Worm (Caenorhabditis elegans): Measurements from ENCODE around the gene C18E9.5.
A peak's percentile ranks its signal among the peaks of the same experiment; 100 is the strongest.

C18E9.5 gene

DNA sequence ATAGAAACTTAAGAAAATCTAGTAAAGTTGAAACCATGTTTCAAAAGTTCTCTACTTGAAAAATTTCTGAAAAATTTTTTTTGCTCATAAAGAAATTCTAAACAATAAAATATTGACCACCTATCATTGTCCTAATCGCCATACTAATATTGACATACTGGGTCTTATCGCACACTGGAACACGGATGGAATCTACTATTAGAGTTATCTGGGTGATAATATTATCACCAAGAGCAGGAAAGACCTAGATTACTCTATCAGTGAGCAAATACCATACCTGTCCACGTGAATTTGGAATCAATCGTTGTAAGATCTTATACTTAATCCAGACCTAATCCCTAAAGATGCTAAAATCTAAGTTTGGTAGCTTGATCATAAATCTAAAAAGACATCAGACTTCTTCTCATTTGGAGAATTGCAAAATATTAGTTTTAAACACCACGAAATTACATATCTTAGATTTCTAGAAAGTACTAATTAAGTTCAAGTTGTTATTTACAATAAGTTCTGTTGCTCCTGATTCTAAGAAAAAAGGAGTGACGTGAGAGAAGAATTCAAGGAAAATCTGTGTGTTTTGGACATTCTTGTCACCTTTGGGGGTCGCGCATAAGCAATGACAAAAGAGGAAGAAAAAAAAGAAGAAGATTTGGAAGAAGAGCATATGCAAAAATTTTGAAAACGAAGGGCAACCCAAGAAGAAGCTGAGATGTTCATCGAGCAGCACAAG, 40.4 kb downstream of the C18E9.5 start (continued):
- TF ChIP-seq F16B12.6 (tag; optimal IDR thresholded peaks at IDR 0.05) (no peak), sox-4 (tag; optimal IDR thresholded peaks at IDR 0.05) (peak; percentile 35), pax-3 (tag; optimal IDR thresholded peaks at IDR 0.05) (peak; percentile 67)

DNA sequence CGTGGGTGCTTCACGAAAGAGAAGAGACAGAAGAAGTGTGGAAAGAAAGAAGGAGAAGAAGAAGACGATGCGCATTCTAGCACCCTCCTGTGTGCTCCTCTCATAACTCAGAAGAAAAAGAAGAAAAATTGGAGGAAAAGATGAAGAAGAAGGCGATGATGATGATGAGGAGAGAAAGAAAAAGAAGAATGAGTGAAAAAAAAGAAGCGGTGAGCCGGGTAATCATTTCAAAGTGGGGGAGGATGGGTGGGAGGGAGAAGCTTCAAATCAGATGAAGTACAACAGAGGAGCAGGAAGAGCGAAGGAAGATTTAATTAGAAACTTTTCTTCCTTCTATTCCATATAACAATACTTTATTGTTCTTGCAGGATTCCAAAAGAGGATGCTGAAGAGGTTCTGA, 40.9 kb downstream of the C18E9.5 start:
- peak in 1 of 3 experiments; percentile 12 for TF ChIP-seq ceh-82 (tag; optimal IDR thresholded peaks at IDR 0.05)
- no peak for TF ChIP-seq lin-13 (GFP tag; optimal IDR thresholded peaks at IDR 0.05)
- peak; percentile 74 for TF ChIP-seq lin-14 (GFP tag; optimal IDR thresholded peaks at IDR 0.05)

DNA sequence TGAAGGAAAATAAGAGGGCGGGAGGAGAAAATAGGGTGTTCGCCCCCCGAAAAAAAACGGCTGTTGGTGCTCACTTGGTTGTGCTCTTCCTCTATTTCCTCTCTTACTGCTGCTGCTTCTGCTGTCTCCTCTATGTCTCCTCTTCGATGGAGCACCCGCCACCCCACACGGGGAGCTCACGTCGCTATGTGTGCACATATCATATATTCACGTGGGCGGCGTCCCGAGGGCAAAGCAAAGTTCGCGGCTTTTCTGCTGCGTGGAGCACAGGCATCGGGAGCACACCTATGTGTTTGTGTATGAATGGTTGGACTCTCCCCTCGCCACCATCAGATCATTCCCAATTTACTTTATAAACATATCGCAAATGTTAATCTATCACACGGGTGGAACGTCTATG, 43.6 kb downstream of the C18E9.5 start:
- TF ChIP-seq irx-1 (tag; optimal IDR thresholded peaks at IDR 0.05) (peak; percentile 1), pag-3 (tag; optimal IDR thresholded peaks at IDR 0.05; ENCODE audit: borderline replicate concordance, insufficient read depth) (no peak), ces-1 (GFP tag; optimal IDR thresholded peaks at IDR 0.05) (no peak), nhr-71 (tag; optimal IDR thresholded peaks at IDR 0.05) (peak; percentile 49), lin-35 (GFP tag; optimal IDR thresholded peaks at IDR 0.05) (no peak), mdl-1 (tag; optimal IDR thresholded peaks at IDR 0.05) (peak in 1 of 2 experiments; percentile 75), efl-1 (optimal IDR thresholded peaks at IDR 0.05) (no peak), efl-1 (GFP tag; optimal IDR thresholded peaks at IDR 0.05 in 1 of 2) (peak in 1 of 2 experiments; percentile 93), nhr-47 (tag; optimal IDR thresholded peaks at IDR 0.05) (peak; percentile 19), nhr-20 (tag; optimal IDR thresholded peaks at IDR 0.05) (peak; percentile 14), unc-130 (tag; optimal IDR thresholded peaks at IDR 0.05) (no peak), efl-3 (GFP tag; optimal IDR thresholded peaks at IDR 0.05) (no peak), mab-9 (GFP tag; IDR thresholded peaks at IDR 0.05) (no peak), tbx-2 (tag; optimal IDR thresholded peaks at IDR 0.05) (peak; percentile 10), skn-1 (tag; optimal IDR thresholded peaks at IDR 0.05) (no peak), dsc-1 (tag; optimal IDR thresholded peaks at IDR 0.05) (no peak), nhr-19 (GFP tag; conservative IDR thresholded peaks at IDR 0.05) (no peak), ceh-82 (tag; optimal IDR thresholded peaks at IDR 0.05) (no peak), lin-14 (GFP tag; optimal IDR thresholded peaks at IDR 0.05) (peak; percentile 67), egl-13 (tag; optimal IDR thresholded peaks at IDR 0.05) (peak; percentile 2), xbp-1 (tag; optimal IDR thresholded peaks at IDR 0.05) (peak; percentile 30), sox-4 (tag; optimal IDR thresholded peaks at IDR 0.05) (no peak), Y116A8C.19 (tag; optimal IDR thresholded peaks at IDR 0.05; ENCODE audit: borderline replicate concordance) (no peak), lsy-2 (tag; optimal IDR thresholded peaks at IDR 0.05) (peak in 1 of 2 experiments; percentile 0), egl-27 (tag; optimal IDR thresholded peaks at IDR 0.05) (no peak), hlh-17 (GFP tag; optimal IDR thresholded peaks at IDR 0.05; ENCODE audit: borderline replicate concordance) (no peak), dpl-1 (GFP tag; optimal IDR thresholded peaks at IDR 0.05) (no peak), unc-30 (tag; optimal IDR thresholded peaks at IDR 0.05) (no peak), fos-1 (tag; optimal IDR thresholded peaks at IDR 0.05) (no peak), aha-1 (tag; optimal IDR thresholded peaks at IDR 0.05) (no peak), swsn-7 (tag; optimal IDR thresholded peaks at IDR 0.05) (peak; percentile 16), nhr-90 (tag; optimal IDR thresholded peaks at IDR 0.05; ENCODE audit: poor library complexity) (no peak), sup-37 (GFP tag; optimal IDR thresholded peaks at IDR 0.05) (no peak), fkh-8 (tag; optimal IDR thresholded peaks at IDR 0.05) (peak; percentile 67), hlh-4 (tag; optimal IDR thresholded peaks at IDR 0.05) (no peak)
